Fruit fly (Drosophila melanogaster) whole organism: Measurements from ENCODE around the gene CG6966.

Experiments
- CG8478 ChIP-seq: fragments of >200 bp; optimal IDR thresholded peaks from 2 replicates; lab custom pipeline; 2018; ENCODE audit warnings: inconsistent platforms
- Dll ChIP-seq: fragments of >200 bp; optimal IDR thresholded peaks from 2 replicates; lab custom pipeline; 2017
- EcR ChIP-seq, 2 experiments: fragments of >200 bp; optimal IDR thresholded peaks; 2 replicates each; lab custom pipeline; 2017; ENCODE audit warnings: missing biosample characterization in 2 of 2, missing genetic modification characterization in 2 of 2, missing genetic modification reagents in 2 of 2
- pan ChIP-seq: fragments of >200 bp; optimal IDR thresholded peaks from 2 replicates; lab custom pipeline; 2017
- psq ChIP-seq: fragments of >200 bp; optimal IDR thresholded peaks from 2 replicates; lab custom pipeline; 2017
- usp ChIP-seq: fragments of >200 bp; optimal IDR thresholded peaks from 2 replicates; lab custom pipeline; 2017; ENCODE audit warnings: missing biosample characterization, missing genetic modification characterization, mixed read lengths

DNA sequence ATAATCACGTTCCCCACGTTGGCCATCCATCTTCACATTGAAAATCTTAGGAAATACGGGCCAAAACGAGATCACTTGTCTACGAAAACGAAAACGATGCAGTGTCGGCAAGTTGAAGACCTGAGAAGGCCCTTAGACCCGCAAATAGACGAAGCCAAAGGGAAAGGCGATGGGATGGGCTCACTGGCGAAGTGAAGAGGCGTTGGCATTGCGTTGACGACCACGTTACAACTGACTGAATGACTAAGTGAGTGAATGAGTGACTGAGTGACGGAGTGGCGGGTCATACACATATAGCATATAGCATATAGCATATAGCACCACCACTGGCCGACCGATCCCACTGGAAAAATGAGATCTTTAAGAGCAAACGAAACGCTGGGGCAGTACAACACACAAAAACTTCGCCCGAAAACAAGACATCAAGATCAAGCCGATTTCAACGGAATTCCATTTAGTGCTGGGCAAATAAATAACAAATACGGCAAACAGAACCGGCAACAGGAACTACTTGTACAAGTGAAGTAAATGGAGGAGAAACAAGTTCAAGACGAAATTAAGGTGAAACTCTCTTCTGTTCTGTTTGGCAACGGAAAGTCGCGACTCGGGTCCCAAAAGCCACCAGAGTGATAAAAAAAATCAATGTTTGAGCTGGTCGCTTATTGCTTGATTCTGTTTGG, 27.7 kb upstream of the CG6966 start:
- TF ChIP-seq pan (lab: Kevin White, UChicago) (no peak), Dll (no peak), usp (GFP tag; lab: Kevin White, UChicago) (no peak), psq (no peak), EcR (GFP tag; optimal IDR thresholded peaks at IDR 0.05; lab: Kevin White, UChicago) (no peak), CG8478 (lab: Kevin White, UChicago) (no peak)
